Worm (Caenorhabditis elegans): Measurements from ENCODE around the gene F26A1.19.

The F26A1.19 gene

DNA sequence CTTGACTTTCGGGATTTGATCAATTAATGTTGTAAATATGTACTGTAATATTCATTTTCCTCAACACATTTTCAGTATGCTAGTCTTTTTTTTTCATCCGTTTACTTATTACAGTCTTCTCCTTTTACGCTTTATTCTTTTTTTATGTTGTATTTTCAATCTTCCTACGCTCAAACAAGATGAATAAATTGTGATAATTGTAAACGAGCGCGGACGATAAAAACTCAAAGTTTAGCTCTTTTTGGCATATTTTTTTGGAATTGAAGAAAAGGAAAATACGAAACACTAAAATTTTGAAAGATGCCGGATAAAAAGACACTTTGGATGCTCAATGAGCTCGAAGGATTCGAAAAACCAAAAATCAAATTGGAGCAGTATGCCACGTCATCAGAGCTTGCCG is 34.8 kb upstream of the F26A1.19 start, which contains the start of gene metl-5:
metl-5 (plus strand) TSS at position 301 of the 400 bp plus-strand sequence.
- TF ChIP-seq ceh-82 (tag; optimal IDR thresholded peaks at IDR 0.05) (no peak), lsy-2 (tag; optimal IDR thresholded peaks at IDR 0.05) (no peak), blmp-1 (tag; optimal IDR thresholded peaks at IDR 0.05; ENCODE audit: insufficient read depth) (no peak), mbf-1 (tag; optimal IDR thresholded peaks at IDR 0.05) (no peak), sma-3 (GFP tag; optimal IDR thresholded peaks at IDR 0.05) (no peak), unc-39 (tag; optimal IDR thresholded peaks at IDR 0.05) (no peak), snpc-4 (tag; optimal IDR thresholded peaks at IDR 0.05) (no peak), egl-27 (tag; optimal IDR thresholded peaks at IDR 0.05) (no peak), nhr-21 (tag; optimal IDR thresholded peaks at IDR 0.05) (no peak), lin-39 (tag; optimal IDR thresholded peaks at IDR 0.05) (no peak), nhr-12 (tag; optimal IDR thresholded peaks at IDR 0.05) (no peak)

DNA sequence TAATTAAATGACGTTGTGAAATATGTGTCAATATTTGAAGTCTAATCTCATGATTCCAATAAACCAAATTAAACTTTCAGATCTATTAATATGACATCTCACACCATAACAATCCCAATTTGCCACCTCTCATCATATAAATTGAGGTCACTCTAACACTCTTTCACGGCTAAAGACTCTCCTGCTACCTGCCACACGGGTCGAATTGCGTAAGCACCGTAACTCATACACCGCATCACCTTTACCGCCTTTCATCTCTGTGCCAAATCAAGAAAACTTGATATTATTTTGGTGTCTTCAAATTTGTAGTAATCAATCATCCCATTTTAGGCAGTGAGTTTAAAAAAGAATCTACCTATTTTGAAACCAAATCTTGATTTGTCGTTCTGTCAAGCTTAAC is 31.2 kb upstream of the F26A1.19 start:
- TF ChIP-seq nhr-129 (tag; optimal IDR thresholded peaks at IDR 0.05) = no peak

DNA sequence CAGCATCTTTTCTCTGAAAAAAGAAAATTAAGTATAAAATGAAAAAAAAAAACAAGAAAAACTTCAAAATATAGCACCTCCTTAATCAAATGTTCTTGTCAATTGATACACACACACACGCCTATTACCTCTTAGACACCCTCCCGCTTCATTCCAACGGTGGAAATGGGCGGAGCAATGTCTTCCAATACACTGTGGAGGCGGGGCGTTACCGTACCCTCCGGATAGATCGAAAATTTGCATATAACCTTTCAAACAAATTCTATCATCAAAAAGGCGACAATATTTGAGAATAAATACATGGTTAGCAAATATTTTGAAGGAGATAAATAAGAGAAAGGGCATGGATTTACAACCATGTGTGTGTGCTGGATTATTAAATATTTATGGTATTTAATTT is 29.4 kb upstream of the F26A1.19 start:
- TF ChIP-seq crh-2 (tag; optimal IDR thresholded peaks at IDR 0.05) = no peak
- no peak for TF ChIP-seq mab-5 (tag; optimal IDR thresholded peaks at IDR 0.05)
- no peak for TF ChIP-seq egl-27 (tag; optimal IDR thresholded peaks at IDR 0.05)
- peak in 1 of 2 experiments; percentile 63 for TF ChIP-seq lsy-2 (tag; optimal IDR thresholded peaks at IDR 0.05)

DNA sequence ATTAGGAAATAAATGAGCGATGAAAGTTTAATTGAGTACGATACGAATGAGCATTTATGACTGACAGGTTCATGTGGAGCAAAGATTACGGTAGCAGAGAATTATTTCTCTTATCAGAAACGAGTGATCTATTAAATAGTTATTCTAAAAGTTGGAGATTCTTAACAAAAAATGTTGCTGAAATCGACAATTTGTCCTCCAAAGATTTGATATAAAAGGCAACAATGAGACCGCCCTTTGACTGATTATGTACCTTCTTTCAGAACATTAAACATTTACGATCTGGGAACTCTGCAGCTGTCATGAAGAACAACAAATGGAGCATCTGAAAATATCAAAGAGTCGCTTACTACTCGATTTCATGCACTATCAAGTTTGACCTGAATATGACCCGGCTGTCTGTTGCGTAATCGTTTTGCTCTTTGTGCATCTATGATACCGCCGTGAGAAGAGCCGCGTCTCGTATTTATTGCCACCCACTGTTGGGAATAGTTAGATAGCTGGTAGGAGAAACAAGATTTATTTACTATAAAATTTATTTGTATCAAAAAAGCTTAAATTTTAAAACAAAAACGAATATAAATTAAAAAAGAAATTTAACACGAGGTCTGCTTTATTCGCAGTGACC is 27.9 kb upstream of the F26A1.19 start, which contains the start of gene pal-1:
pal-1 (minus strand) TSS at position 51 of the 628 bp plus-strand sequence.
- no peak for TF ChIP-seq C34F6.9 (tag; optimal IDR thresholded peaks at IDR 0.05)
- no peak for TF ChIP-seq ZK546.5 (tag; optimal IDR thresholded peaks at IDR 0.05)
- no peak for TF ChIP-seq sem-4 (tag; optimal IDR thresholded peaks at IDR 0.05)
- no peak for TF ChIP-seq snpc-4 (tag; optimal IDR thresholded peaks at IDR 0.05)
- no peak for TF ChIP-seq mab-5 (tag; optimal IDR thresholded peaks at IDR 0.05)
- no peak for TF ChIP-seq egl-27 (tag; optimal IDR thresholded peaks at IDR 0.05)

DNA sequence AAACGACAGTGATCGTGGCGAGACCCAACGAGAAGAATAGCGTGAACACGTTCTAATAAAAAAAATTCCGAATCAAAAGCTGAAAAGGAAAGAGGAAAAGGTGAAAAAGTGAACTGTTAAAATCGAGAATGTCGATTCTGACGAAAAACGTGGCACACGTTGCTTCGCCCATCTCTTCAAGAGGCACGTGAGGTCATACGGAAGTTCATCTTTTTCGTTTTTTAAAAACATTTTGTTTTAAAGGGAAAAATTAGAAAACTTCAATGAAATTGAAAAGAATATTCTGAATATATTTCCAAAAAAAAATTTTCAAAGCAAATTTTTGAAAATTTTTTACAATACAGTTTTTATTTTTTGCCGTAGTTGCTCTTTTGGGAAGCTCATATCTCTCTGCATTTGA is 26.3 kb upstream of the F26A1.19 start, which contains the start of gene C38D4.7:
C38D4.7 (minus strand) TSS at position 101 of the 400 bp plus-strand sequence.
- TF ChIP-seq lsy-2 (tag; optimal IDR thresholded peaks at IDR 0.05) (no peak), sma-3 (GFP tag; optimal IDR thresholded peaks at IDR 0.05) (no peak), lin-39 (tag; optimal IDR thresholded peaks at IDR 0.05) (no peak), elt-1 (tag; optimal IDR thresholded peaks at IDR 0.05) (no peak), unc-62 (GFP tag; optimal IDR thresholded peaks at IDR 0.05) (no peak)

DNA sequence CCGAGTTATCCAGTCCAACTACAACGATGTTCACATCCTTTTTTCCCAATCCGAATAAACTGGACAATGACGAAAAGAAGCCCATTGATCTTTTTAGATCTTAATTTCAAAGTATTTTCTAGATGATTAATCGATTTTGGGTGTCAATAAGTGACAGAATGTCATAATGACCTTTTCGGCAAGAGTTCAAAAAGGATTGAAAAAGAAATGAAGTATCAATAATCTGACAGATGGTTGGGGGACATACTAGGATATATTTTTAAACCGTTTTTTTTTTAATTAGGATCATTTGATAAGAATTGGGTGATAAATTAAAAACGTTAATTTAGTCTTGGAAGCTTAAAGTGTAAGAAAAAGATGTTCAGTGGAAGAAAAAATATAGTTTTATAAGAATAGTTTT is 22.8 kb upstream of the F26A1.19 start, which contains the start of gene arl-6:
arl-6 (minus strand) TSS at position 101 of the 400 bp plus-strand sequence.
- TF ChIP-seq nhr-129 (tag; optimal IDR thresholded peaks at IDR 0.05) (no peak), fos-1 (tag; optimal IDR thresholded peaks at IDR 0.05) (no peak), ceh-82 (tag; optimal IDR thresholded peaks at IDR 0.05) (no peak), elt-1 (tag; optimal IDR thresholded peaks at IDR 0.05) (no peak), skn-1 (tag; optimal IDR thresholded peaks at IDR 0.05) (no peak), nhr-6 (tag; optimal IDR thresholded peaks at IDR 0.05) (no peak), unc-39 (tag; optimal IDR thresholded peaks at IDR 0.05) (no peak), dmd-4 (tag; optimal IDR thresholded peaks at IDR 0.05) (no peak), mdl-1 (tag; optimal IDR thresholded peaks at IDR 0.05) (no peak), blmp-1 (tag; optimal IDR thresholded peaks at IDR 0.05; ENCODE audit: insufficient read depth) (no peak), crh-2 (tag; optimal IDR thresholded peaks at IDR 0.05) (no peak)

DNA sequence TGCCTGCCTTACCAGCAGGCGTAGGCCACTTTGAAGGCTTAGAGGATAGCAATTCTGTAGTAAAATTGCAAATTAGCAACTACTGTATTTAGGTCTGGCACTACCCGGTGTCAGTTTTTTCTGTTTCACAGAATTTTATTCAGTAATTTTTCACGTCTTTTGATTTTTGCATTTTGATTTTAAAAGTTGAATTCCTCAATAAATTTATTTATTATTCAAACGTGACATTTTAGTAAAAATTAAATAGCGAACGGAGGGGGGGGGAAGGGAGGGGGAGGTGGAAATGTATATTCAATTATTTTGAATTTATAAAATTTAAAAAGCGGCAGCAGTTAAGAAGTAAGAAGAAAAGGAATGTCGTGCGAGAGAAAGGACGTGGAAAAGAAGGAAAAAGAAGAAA is 20.3 kb upstream of the F26A1.19 start, which contains the start of gene F26A1.4:
F26A1.4 (plus strand) TSS at position 301 of the 400 bp plus-strand sequence.
- TF ChIP-seq nhr-25 (tag; optimal IDR thresholded peaks at IDR 0.05) = no peak
- TF ChIP-seq Y55F3AM.14 (GFP tag; optimal IDR thresholded peaks at IDR 0.05) = no peak
- TF ChIP-seq elt-3 (tag; optimal IDR thresholded peaks at IDR 0.05) = no peak
- TF ChIP-seq nhr-10 (tag; optimal IDR thresholded peaks at IDR 0.05) = no peak
- no peak for TF ChIP-seq unc-62 (GFP tag; optimal IDR thresholded peaks at IDR 0.05)
- no peak for TF ChIP-seq ztf-4 (tag; optimal IDR thresholded peaks at IDR 0.05)
- no peak for TF ChIP-seq ztf-1 (GFP tag; conservative IDR thresholded peaks at IDR 0.05)
- no peak for TF ChIP-seq nhr-6 (tag; optimal IDR thresholded peaks at IDR 0.05)
- TF ChIP-seq nhr-129 (tag; optimal IDR thresholded peaks at IDR 0.05) = no peak
- no peak for TF ChIP-seq ceh-82 (tag; optimal IDR thresholded peaks at IDR 0.05)
- no peak for TF ChIP-seq skn-1 (tag; optimal IDR thresholded peaks at IDR 0.05)

Data from whole organism, L2 larva.